Fruit fly (Drosophila melanogaster) whole organism, embryonic: Measurements from ENCODE around the gene CG15725.
A peak's percentile ranks its signal among the peaks of the same experiment; 100 is the strongest.

ENCODE experiments used
- Adf1 ChIP-seq: fragments of 200-800 bp; sonication (Bioruptor generic); IDR thresholded peaks from 2 replicates; pipeline ENCODE4 v1.3.6; 2022; ENCODE audit warnings: missing biosample characterization, missing genetic modification characterization
- Aef1 ChIP-seq: fragments of 200-800 bp; sonication (Bioruptor generic); IDR thresholded peaks from 3 replicates; pipeline ENCODE4 v1.3.6; 2022; ENCODE audit warnings: missing biosample characterization, missing genetic modification characterization
- Atf-2 ChIP-seq: fragments of 200-800 bp; sonication (Bioruptor generic); optimal IDR thresholded peaks from 2 replicates; lab custom pipeline; 2016; ENCODE audit warnings: missing biosample characterization, missing genetic modification characterization
- Awh ChIP-seq: fragments of 200-800 bp; sonication (Bioruptor generic); IDR thresholded peaks from 2 replicates; pipeline ENCODE4, ENCODE4 v1.3.6; 2022; ENCODE audit warnings: missing biosample characterization, missing genetic modification characterization
- CG10147 ChIP-seq: fragments of 200-800 bp; sonication (Bioruptor generic); optimal IDR thresholded peaks from 2 replicates; lab custom pipeline; 2019; ENCODE audit warnings: missing biosample characterization, mild to moderate bottlenecking, missing genetic modification characterization, moderate library complexity
- CG10654 ChIP-seq: fragments of 200-800 bp; sonication (Bioruptor generic); optimal IDR thresholded peaks from 2 replicates; lab custom pipeline; 2016; ENCODE audit warnings: missing biosample characterization, missing genetic modification characterization
- CG11093 ChIP-seq: fragments of 200-800 bp; sonication (Bioruptor generic); IDR thresholded peaks from 3 replicates; pipeline ENCODE4 v1.3.6; 2022; ENCODE audit warnings: missing biosample characterization, missing genetic modification characterization
- CG12299 ChIP-seq: fragments of 200-800 bp; sonication (Bioruptor generic); optimal IDR thresholded peaks from 2 replicates; lab custom pipeline; 2018; ENCODE audit warnings: missing biosample characterization, mild to moderate bottlenecking, missing genetic modification characterization
- CG12659 ChIP-seq: fragments of 200-800 bp; sonication (Bioruptor generic); optimal IDR thresholded peaks from 3 replicates; lab custom pipeline; 2017; ENCODE audit warnings: mild to moderate bottlenecking, missing biosample characterization, missing genetic modification reagents, missing genetic modification characterization
- CG13123 ChIP-seq: fragments of 200-800 bp; sonication (Bioruptor generic); optimal IDR thresholded peaks from 2 replicates; lab custom pipeline; 2016; ENCODE audit warnings: missing biosample characterization, missing genetic modification characterization
- CG15269 ChIP-seq: fragments of 200-800 bp; sonication (Bioruptor generic); optimal IDR thresholded peaks from 2 replicates; lab custom pipeline; 2018; ENCODE audit warnings: missing biosample characterization, mild to moderate bottlenecking, missing genetic modification characterization, moderate library complexity
- CG1529 ChIP-seq: fragments of 200-800 bp; sonication (Bioruptor generic); optimal IDR thresholded peaks from 3 replicates; lab custom pipeline; 2018; ENCODE audit warnings: missing biosample characterization, missing genetic modification characterization
- CG15696 ChIP-seq: fragments of 200-800 bp; sonication (Bioruptor generic); optimal IDR thresholded peaks from 2 replicates; lab custom pipeline; 2019; ENCODE audit warnings: missing biosample characterization, mild to moderate bottlenecking, missing genetic modification characterization, moderate library complexity
- CG16779 ChIP-seq: fragments of 200-800 bp; sonication (Bioruptor generic); IDR thresholded peaks from 2 replicates; pipeline ENCODE4 v1.3.6; 2022; ENCODE audit warnings: missing biosample characterization, missing genetic modification characterization
- CG17612 ChIP-seq: fragments of 200-800 bp; sonication (Bioruptor generic); IDR thresholded peaks from 2 replicates; pipeline ENCODE4 v1.3.6; 2022; ENCODE audit warnings: missing biosample characterization, missing genetic modification characterization
- CG30431 ChIP-seq: fragments of 200-800 bp; sonication (Bioruptor generic); optimal IDR thresholded peaks from 2 replicates; lab custom pipeline; 2017; ENCODE audit warnings: missing biosample characterization, missing genetic modification characterization
- CG32767 ChIP-seq: fragments of 200-800 bp; sonication (Bioruptor generic); IDR thresholded peaks from 2 replicates; pipeline ENCODE4 v1.3.6; 2022; ENCODE audit warnings: missing biosample characterization, missing genetic modification characterization
- CG32772 ChIP-seq: fragments of 200-800 bp; sonication (Bioruptor generic); IDR thresholded peaks from 2 replicates; pipeline ENCODE4 v1.3.6; 2022; ENCODE audit warnings: missing biosample characterization, missing genetic modification characterization
- CG3838 ChIP-seq: fragments of 200-800 bp; sonication (Bioruptor generic); optimal IDR thresholded peaks from 3 replicates; lab custom pipeline; 2016; ENCODE audit warnings: missing biosample characterization, missing genetic modification characterization
- CG4282 ChIP-seq: fragments of 200-800 bp; sonication (Bioruptor generic); optimal IDR thresholded peaks from 2 replicates; lab custom pipeline; 2016; ENCODE audit warnings: missing biosample characterization, missing genetic modification characterization
- CG9932 ChIP-seq: fragments of 200-800 bp; sonication (Bioruptor generic); IDR thresholded peaks from 2 replicates; pipeline ENCODE4 v1.3.6; 2022; ENCODE audit warnings: missing biosample characterization, missing genetic modification characterization
- Camta ChIP-seq: fragments of 200-800 bp; sonication (Bioruptor generic); optimal IDR thresholded peaks from 2 replicates; lab custom pipeline; 2016; ENCODE audit warnings: missing biosample characterization, missing genetic modification characterization
- GATAe ChIP-seq: fragments of 200-800 bp; sonication (Bioruptor generic); conservative IDR thresholded peaks from 2 replicates; pipeline ENCODE4 v1.3.6; 2022; ENCODE audit warnings: missing biosample characterization, missing genetic modification characterization
- Hey ChIP-seq: fragments of 200-800 bp; sonication (Bioruptor generic); optimal IDR thresholded peaks from 3 replicates; lab custom pipeline; 2018; ENCODE audit warnings: missing biosample characterization, mild to moderate bottlenecking, missing genetic modification characterization
- Max ChIP-seq: fragments of 200-800 bp; sonication (Bioruptor generic); optimal IDR thresholded peaks from 2 replicates; lab custom pipeline; 2016; ENCODE audit warnings: missing biosample characterization, mild to moderate bottlenecking, missing genetic modification characterization
- Rfx ChIP-seq: fragments of 200-800 bp; sonication (Bioruptor generic); IDR thresholded peaks from 2 replicates; pipeline ENCODE4 v1.3.6; 2022; ENCODE audit warnings: missing biosample characterization, missing genetic modification characterization
- Sin3A ChIP-seq: fragments of >200 bp; optimal IDR thresholded peaks from 2 replicates; lab custom pipeline; 2018
- Ssrp ChIP-seq: fragments of 200-800 bp; sonication (Bioruptor generic); optimal IDR thresholded peaks from 2 replicates; lab custom pipeline; 2018; ENCODE audit warnings: missing biosample characterization, mild to moderate bottlenecking, missing genetic modification characterization, moderate library complexity
- al ChIP-seq: fragments of 200-800 bp; sonication (Bioruptor generic); IDR thresholded peaks from 2 replicates; pipeline ENCODE4 v1.3.6; 2022; ENCODE audit warnings: missing biosample characterization, missing genetic modification characterization
- ase ChIP-seq: fragments of 200-800 bp; sonication (Bioruptor generic); IDR thresholded peaks from 3 replicates; pipeline ENCODE4 v1.3.6; 2022; ENCODE audit warnings: missing biosample characterization, missing genetic modification characterization
- bab2 ChIP-seq: fragments of 200-800 bp; sonication (Bioruptor generic); optimal IDR thresholded peaks from 2 replicates; lab custom pipeline; 2016; ENCODE audit warnings: missing biosample characterization, missing genetic modification characterization
- btn ChIP-seq: fragments of 200-800 bp; sonication (Bioruptor generic); optimal IDR thresholded peaks from 2 replicates; lab custom pipeline; 2016; ENCODE audit warnings: missing biosample characterization, missing genetic modification characterization
- caup ChIP-seq: fragments of 200-800 bp; sonication (Bioruptor generic); optimal IDR thresholded peaks from 3 replicates; lab custom pipeline; 2017; ENCODE audit warnings: missing biosample characterization, mild to moderate bottlenecking, missing genetic modification characterization, moderate library complexity; ENCODE audit not compliant: severe bottlenecking
- chif ChIP-seq, 2 experiments: fragments of 200-800 bp; sonication (Bioruptor generic); optimal IDR thresholded peaks; 3 replicates each; lab custom pipeline; 2016; ENCODE audit warnings: missing biosample characterization in 2 of 2, missing genetic modification characterization in 2 of 2
- chm ChIP-seq: fragments of 200-800 bp; sonication (Bioruptor generic); IDR thresholded peaks from 2 replicates; pipeline ENCODE4 v1.3.6; 2022; ENCODE audit warnings: missing biosample characterization, missing genetic modification characterization
- ci ChIP-seq: fragments of 200-800 bp; sonication (Bioruptor generic); IDR thresholded peaks from 3 replicates; pipeline ENCODE4 v1.3.6; 2022; ENCODE audit warnings: missing biosample characterization, missing genetic modification characterization
- da ChIP-seq: fragments of 200-800 bp; sonication (Bioruptor generic); optimal IDR thresholded peaks from 2 replicates; lab custom pipeline; 2016; ENCODE audit warnings: missing biosample characterization, missing genetic modification characterization
- dmrt99B ChIP-seq: fragments of 200-800 bp; sonication (Bioruptor generic); optimal IDR thresholded peaks from 2 replicates; lab custom pipeline; 2018; ENCODE audit warnings: missing biosample characterization, mild to moderate bottlenecking, missing genetic modification characterization, moderate library complexity
- gcm ChIP-seq: fragments of 200-800 bp; sonication (Bioruptor generic); optimal IDR thresholded peaks from 2 replicates; lab custom pipeline; 2019; ENCODE audit warnings: missing biosample characterization, mild to moderate bottlenecking, missing genetic modification characterization, moderate library complexity
- gcm2 ChIP-seq: fragments of 200-800 bp; sonication (Bioruptor generic); optimal IDR thresholded peaks from 2 replicates; lab custom pipeline; 2016; ENCODE audit warnings: missing biosample characterization, missing genetic modification characterization
- h ChIP-seq: fragments of >200 bp; optimal IDR thresholded peaks from 2 replicates; lab custom pipeline; 2017
- ken ChIP-seq: fragments of 200-800 bp; sonication (Bioruptor generic); IDR thresholded peaks from 3 replicates; pipeline ENCODE4 v1.3.6; 2022; ENCODE audit warnings: missing biosample characterization, missing genetic modification characterization
- mirr ChIP-seq: fragments of 200-800 bp; sonication (Bioruptor generic); optimal IDR thresholded peaks from 3 replicates; lab custom pipeline; 2018; ENCODE audit warnings: missing biosample characterization, mild to moderate bottlenecking, missing genetic modification characterization
- odd ChIP-seq: fragments of 200-800 bp; sonication (Bioruptor generic); optimal IDR thresholded peaks from 2 replicates; lab custom pipeline; 2017; ENCODE audit warnings: missing biosample characterization, mild to moderate bottlenecking, missing genetic modification characterization
- pita ChIP-seq: fragments of 200-800 bp; sonication (Bioruptor generic); optimal IDR thresholded peaks from 2 replicates; lab custom pipeline; 2017; ENCODE audit warnings: missing biosample characterization, mild to moderate bottlenecking, missing genetic modification characterization
- pnt ChIP-seq: fragments of 200-800 bp; sonication (Bioruptor generic); optimal IDR thresholded peaks from 3 replicates; lab custom pipeline; 2016; ENCODE audit warnings: missing biosample characterization, missing genetic modification characterization
- pzg ChIP-seq: fragments of 200-800 bp; sonication (Bioruptor generic); optimal IDR thresholded peaks from 3 replicates; lab custom pipeline; 2018; ENCODE audit warnings: missing biosample characterization, mild to moderate bottlenecking, missing genetic modification characterization, moderate library complexity
- row ChIP-seq: fragments of 200-800 bp; sonication (Bioruptor generic); IDR thresholded peaks from 3 replicates; pipeline ENCODE4 v1.3.6; 2022; ENCODE audit warnings: missing biosample characterization, missing genetic modification characterization
- sr ChIP-seq: fragments of 200-800 bp; sonication (Bioruptor generic); IDR thresholded peaks from 3 replicates; pipeline ENCODE4 v1.3.6; 2022; ENCODE audit warnings: missing biosample characterization, missing genetic modification characterization
- tap ChIP-seq: fragments of 200-800 bp; optimal IDR thresholded peaks from 3 replicates; lab custom pipeline; 2019; ENCODE audit warnings: missing biosample characterization, mild to moderate bottlenecking, missing genetic modification characterization, moderate library complexity
- tgo ChIP-seq: fragments of 200-800 bp; sonication (Bioruptor generic); IDR thresholded peaks from 3 replicates; pipeline ENCODE4 v1.3.6; 2022; ENCODE audit warnings: missing biosample characterization, missing genetic modification characterization
- unpg ChIP-seq: fragments of 200-800 bp; sonication (Bioruptor generic); optimal IDR thresholded peaks from 3 replicates; lab custom pipeline; 2018; ENCODE audit warnings: missing biosample characterization, mild to moderate bottlenecking, missing genetic modification characterization, moderate library complexity
- yki ChIP-seq: fragments of >200 bp; optimal IDR thresholded peaks from 3 replicates; lab custom pipeline; 2018

The CG15725 gene

DNA sequence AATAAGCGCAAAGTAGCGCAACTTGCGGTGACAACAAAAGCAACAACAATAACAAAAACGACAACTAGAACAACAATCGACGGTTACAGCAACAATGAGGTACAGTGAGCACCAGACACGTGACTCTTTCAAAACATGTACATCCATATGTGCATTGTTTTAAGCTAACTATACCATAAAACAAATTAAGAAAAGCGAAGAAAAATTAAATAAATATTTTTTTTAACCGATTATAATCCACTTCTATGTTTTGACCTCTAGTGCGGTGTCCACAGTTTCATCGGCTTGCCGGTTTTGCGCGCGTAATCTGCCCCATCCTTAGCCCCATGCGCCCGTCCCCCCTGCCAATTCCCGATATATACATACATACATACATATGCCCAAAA is 48.7 kb downstream of the CG15725 start (continued):
- peak; percentile 57 for TF ChIP-seq CG15696 (tag; lab: Kevin White, UChicago)
- TF ChIP-seq CG11093 (GFP tag; lab: Robert Waterston, UW) = peak; percentile 91
- peak; percentile 91 for TF ChIP-seq ken (GFP tag; lab: Robert Waterston, UW)
- TF ChIP-seq odd = peak; percentile 70
- TF ChIP-seq tap = peak; percentile 75
- TF ChIP-seq CG9932 (GFP tag; lab: Robert Waterston, UW) = peak; percentile 98
- peak; percentile 90 for TF ChIP-seq dmrt99B (tag; lab: Kevin White, UChicago)
- peak; percentile 89 for TF ChIP-seq Awh (GFP tag; lab: Robert Waterston, UW)
- TF ChIP-seq caup (GFP tag; lab: Kevin White, UChicago) = peak; percentile 87
- TF ChIP-seq Atf-2 = peak; percentile 76
- peak; percentile 97 for TF ChIP-seq al (GFP tag; lab: Robert Waterston, UW)
- TF ChIP-seq pita = no peak
- no peak for TF ChIP-seq mirr
- TF ChIP-seq CG10147 (GFP tag; lab: Kevin White, UChicago) = peak; percentile 92
- TF ChIP-seq pzg (GFP tag; lab: Kevin White, UChicago) = peak; percentile 6
- TF ChIP-seq CG12659 = peak; percentile 95
- TF ChIP-seq CG12299 = peak; percentile 82
- TF ChIP-seq unpg (GFP tag; lab: Kevin White, UChicago) = peak; percentile 93
- TF ChIP-seq ase (GFP tag; lab: Robert Waterston, UW) = peak; percentile 94
- peak; percentile 74 for TF ChIP-seq gcm (GFP tag; lab: Kevin White, UChicago)
- peak; percentile 98 for TF ChIP-seq row (GFP tag; lab: Robert Waterston, UW)
- TF ChIP-seq chm = peak; percentile 95
- peak; percentile 96 for TF ChIP-seq CG16779
- TF ChIP-seq btn = peak; percentile 33
- peak; percentile 69 for TF ChIP-seq CG1529
- peak; percentile 49 for TF ChIP-seq da
- no peak for TF ChIP-seq yki (lab: Kevin White, UChicago)
- peak; percentile 96 for TF ChIP-seq CG32772 (GFP tag; lab: Robert Waterston, UW)
- TF ChIP-seq Ssrp = peak; percentile 86
- peak; percentile 88 for TF ChIP-seq bab2 (GFP tag; lab: Kevin White, UChicago)
- TF ChIP-seq CG15269 = peak; percentile 93
- peak; percentile 95 for TF ChIP-seq tgo (GFP tag; lab: Robert Waterston, UW)
- TF ChIP-seq CG13123 (GFP tag; lab: Kevin White, UChicago) = peak; percentile 73
- peak; percentile 80 for TF ChIP-seq CG10654 (GFP tag; lab: Kevin White, UChicago)
- peak; percentile 85 for TF ChIP-seq GATAe (GFP tag; lab: Robert Waterston, UW)
- peak; percentile 70 for TF ChIP-seq Adf1 (GFP tag; lab: Robert Waterston, UW)
- no peak for TF ChIP-seq Sin3A (lab: Kevin White, UChicago)
- TF ChIP-seq Aef1 (GFP tag; lab: Robert Waterston, UW) = peak; percentile 98
- TF ChIP-seq gcm2 (GFP tag; lab: Kevin White, UChicago) = peak; percentile 91
- TF ChIP-seq CG17612 (GFP tag; lab: Robert Waterston, UW) = peak; percentile 92
- TF ChIP-seq ci = peak; percentile 96
- TF ChIP-seq pnt (GFP tag; lab: Kevin White, UChicago) = peak; percentile 75
- peak; percentile 69; the same call in 2 of the 3 replicates for TF ChIP-seq sr
- TF ChIP-seq chif (GFP tag; optimal IDR thresholded peaks at IDR 0.05; lab: Kevin White, UChicago) = peak; percentile 69 to 83
- TF ChIP-seq Hey = peak; percentile 22
- peak; percentile 19 for TF ChIP-seq CG4282 (GFP tag; lab: Kevin White, UChicago)
- peak; percentile 88 for TF ChIP-seq Max (GFP tag; lab: Kevin White, UChicago)
- no peak for TF ChIP-seq h (lab: Kevin White, UChicago)
- peak; percentile 22 for TF ChIP-seq CG3838
- TF ChIP-seq Rfx (GFP tag; lab: Robert Waterston, UW) = peak; percentile 98
- peak; percentile 64 for TF ChIP-seq Camta (GFP tag; lab: Kevin White, UChicago)
- TF ChIP-seq CG30431 (GFP tag; lab: Kevin White, UChicago) = peak; percentile 83
- peak; percentile 94 for TF ChIP-seq CG32767
